Fruit fly (Drosophila melanogaster) whole organism, embryonic: ENCODE data around the gene RpL14.

Experiments used
- Antp ChIP-seq: fragments of 200-800 bp; sonication (Bioruptor generic); optimal IDR thresholded peaks from 3 replicates; lab custom pipeline; 2016; ENCODE audit warnings: missing biosample characterization, missing genetic modification characterization
- B-H1 ChIP-seq: fragments of 200-800 bp; sonication (Bioruptor generic); IDR thresholded peaks from 3 replicates; pipeline ENCODE4 v1.3.6; 2022; ENCODE audit warnings: missing biosample characterization, missing genetic modification characterization
- BEAF-32 ChIP-seq: fragments of 200-800 bp; sonication (Bioruptor generic); optimal IDR thresholded peaks from 3 replicates; lab custom pipeline; 2017; ENCODE audit warnings: missing biosample characterization, missing genetic modification characterization, mild to moderate bottlenecking, moderate library complexity, missing genetic modification reagents
- CG1024 ChIP-seq: fragments of 200-800 bp; sonication (Bioruptor generic); IDR thresholded peaks from 2 replicates; pipeline ENCODE4 v1.3.6; 2022; ENCODE audit warnings: missing biosample characterization, missing genetic modification characterization
- CG10462 ChIP-seq: fragments of 200-800 bp; sonication (Bioruptor generic); optimal IDR thresholded peaks from 2 replicates; lab custom pipeline; 2016; ENCODE audit warnings: missing biosample characterization, missing genetic modification characterization
- CG12104 ChIP-seq: fragments of 200-800 bp; sonication (Bioruptor generic); optimal IDR thresholded peaks from 3 replicates; lab custom pipeline; 2016; ENCODE audit warnings: missing biosample characterization, missing genetic modification characterization
- CG12219 ChIP-seq: fragments of 200-800 bp; sonication (Bioruptor generic); optimal IDR thresholded peaks from 3 replicates; lab custom pipeline; 2018; ENCODE audit warnings: missing biosample characterization, mild to moderate bottlenecking, missing genetic modification characterization
- CG12236 ChIP-seq: fragments of 200-800 bp; sonication (Bioruptor generic); optimal IDR thresholded peaks from 2 replicates; lab custom pipeline; 2016; ENCODE audit warnings: missing biosample characterization, missing genetic modification characterization
- CG12942 ChIP-seq: fragments of 200-800 bp; sonication (Bioruptor generic); optimal IDR thresholded peaks from 3 replicates; lab custom pipeline; 2016; ENCODE audit warnings: missing biosample characterization, missing genetic modification characterization
- CG13123 ChIP-seq: fragments of 200-800 bp; sonication (Bioruptor generic); optimal IDR thresholded peaks from 2 replicates; lab custom pipeline; 2016; ENCODE audit warnings: missing biosample characterization, missing genetic modification characterization
- CG13287 ChIP-seq: fragments of 200-800 bp; sonication (Bioruptor generic); IDR thresholded peaks from 2 replicates; pipeline ENCODE4 v1.3.6; 2022; ENCODE audit warnings: missing biosample characterization, missing genetic modification characterization; ENCODE audit not compliant: partially characterized antibody
- CG15269 ChIP-seq: fragments of 200-800 bp; sonication (Bioruptor generic); optimal IDR thresholded peaks from 2 replicates; lab custom pipeline; 2018; ENCODE audit warnings: missing biosample characterization, mild to moderate bottlenecking, missing genetic modification characterization, moderate library complexity
- CG2875 ChIP-seq: fragments of 200-800 bp; sonication (Bioruptor generic); optimal IDR thresholded peaks from 2 replicates; lab custom pipeline; 2017; ENCODE audit warnings: missing biosample characterization, mild to moderate bottlenecking, missing genetic modification characterization, missing genetic modification reagents
- CG30403 ChIP-seq: fragments of 200-800 bp; sonication (Bioruptor generic); optimal IDR thresholded peaks from 3 replicates; lab custom pipeline; 2016; ENCODE audit warnings: missing biosample characterization, missing genetic modification characterization
- CG30431 ChIP-seq: fragments of 200-800 bp; sonication (Bioruptor generic); optimal IDR thresholded peaks from 2 replicates; lab custom pipeline; 2017; ENCODE audit warnings: missing biosample characterization, missing genetic modification characterization
- CG3065 ChIP-seq: fragments of 200-800 bp; sonication (Bioruptor generic); optimal IDR thresholded peaks from 2 replicates; lab custom pipeline; 2016; ENCODE audit warnings: missing biosample characterization, missing genetic modification characterization
- CG34376 ChIP-seq: fragments of 200-800 bp; sonication (Bioruptor generic); optimal IDR thresholded peaks from 2 replicates; lab custom pipeline; 2018; ENCODE audit warnings: missing biosample characterization, mild to moderate bottlenecking, missing genetic modification characterization
- CG5245 ChIP-seq: fragments of 200-800 bp; sonication (Bioruptor generic); optimal IDR thresholded peaks from 3 replicates; lab custom pipeline; 2016; ENCODE audit warnings: missing biosample characterization, missing genetic modification characterization
- CG6683 ChIP-seq: fragments of 200-800 bp; sonication (Bioruptor generic); optimal IDR thresholded peaks from 2 replicates; lab custom pipeline; 2017; ENCODE audit warnings: missing biosample characterization, mild to moderate bottlenecking, missing genetic modification characterization, missing genetic modification reagents
- CG6765 ChIP-seq: fragments of 200-800 bp; sonication (Bioruptor generic); optimal IDR thresholded peaks from 3 replicates; lab custom pipeline; 2017; ENCODE audit warnings: missing biosample characterization, mild to moderate bottlenecking, missing genetic modification characterization
- CG8924 ChIP-seq: fragments of 200-800 bp; optimal IDR thresholded peaks from 3 replicates; lab custom pipeline; 2019; ENCODE audit warnings: missing biosample characterization, mild to moderate bottlenecking, missing genetic modification characterization, moderate library complexity
- CoRest ChIP-seq: fragments of 200-800 bp; sonication (Bioruptor generic); optimal IDR thresholded peaks from 3 replicates; lab custom pipeline; 2018; ENCODE audit warnings: missing biosample characterization, mild to moderate bottlenecking, missing genetic modification characterization, moderate library complexity
- D ChIP-seq, 2 experiments: fragments of 200-800 bp in 1 of 2; fragments of >200 bp in 1 of 2; sonication (Bioruptor generic) in 1 of 2; optimal IDR thresholded peaks; 2 replicates in 1 of 2; 3 replicates in 1 of 2; lab custom pipeline; 2017; ENCODE audit warnings: mild to moderate bottlenecking in 1 of 2, missing biosample characterization in 1 of 2, missing genetic modification characterization in 1 of 2, missing genetic modification reagents in 1 of 2
- Doc2 ChIP-seq: fragments of 200-800 bp; sonication (Bioruptor generic); IDR thresholded peaks from 2 replicates; pipeline ENCODE4 v1.3.6; 2022; ENCODE audit warnings: missing biosample characterization, missing genetic modification characterization
- Drgx ChIP-seq: fragments of 200-800 bp; sonication (Bioruptor generic); IDR thresholded peaks from 2 replicates; pipeline ENCODE4 v1.3.6; 2022; ENCODE audit warnings: missing biosample characterization, missing genetic modification characterization
- HmgD ChIP-seq: fragments of 200-800 bp; sonication (Bioruptor generic); optimal IDR thresholded peaks from 3 replicates; lab custom pipeline; 2016; ENCODE audit warnings: missing biosample characterization, missing genetic modification characterization
- Hmx ChIP-seq: fragments of 200-800 bp; sonication (Bioruptor generic); optimal IDR thresholded peaks from 2 replicates; lab custom pipeline; 2016; ENCODE audit warnings: missing biosample characterization, missing genetic modification characterization
- Hr78 ChIP-seq, 2 experiments: fragments of 200-800 bp in 1 of 2; fragments of >200 bp in 1 of 2; sonication (Bioruptor generic) in 1 of 2; optimal IDR thresholded peaks; 2 replicates each; lab custom pipeline; 2017 to 2019; ENCODE audit warnings: missing biosample characterization in 2 of 2, missing genetic modification characterization in 2 of 2, mild to moderate bottlenecking in 1 of 2, moderate library complexity in 1 of 2
- Lim3 ChIP-seq: fragments of 200-800 bp; sonication (Bioruptor generic); IDR thresholded peaks from 2 replicates; pipeline ENCODE4 v1.3.6; 2022; ENCODE audit warnings: missing biosample characterization, missing genetic modification characterization
- Mrtf ChIP-seq: fragments of 200-800 bp; sonication (Bioruptor generic); IDR thresholded peaks from 3 replicates; pipeline ENCODE4 v1.3.6; 2022; ENCODE audit warnings: missing biosample characterization, missing genetic modification characterization
- Neu2 ChIP-seq: fragments of 200-800 bp; sonication (Bioruptor generic); optimal IDR thresholded peaks from 3 replicates; lab custom pipeline; 2016; ENCODE audit warnings: missing biosample characterization, missing genetic modification characterization, borderline replicate concordance
- Ssrp ChIP-seq: fragments of 200-800 bp; sonication (Bioruptor generic); optimal IDR thresholded peaks from 2 replicates; lab custom pipeline; 2018; ENCODE audit warnings: missing biosample characterization, mild to moderate bottlenecking, missing genetic modification characterization, moderate library complexity
- Stat92E ChIP-seq, 3 experiments: fragments of >200 bp in 2 of 3; fragments of 200-800 bp in 1 of 3; sonication (Bioruptor generic) in 1 of 3; optimal IDR thresholded peaks; 2 replicates each; lab custom pipeline; 2017 to 2019; ENCODE audit warnings: missing biosample characterization in 3 of 3, missing genetic modification characterization in 3 of 3, mild to moderate bottlenecking in 1 of 3, moderate library complexity in 1 of 3
- cad ChIP-seq: fragments of >200 bp; optimal IDR thresholded peaks from 2 replicates; lab custom pipeline; 2017; ENCODE audit warnings: missing biosample characterization, missing genetic modification characterization
- cwo ChIP-seq: fragments of 200-800 bp; sonication (Bioruptor generic); optimal IDR thresholded peaks from 3 replicates; lab custom pipeline; 2017; ENCODE audit warnings: missing biosample characterization, missing genetic modification characterization, mild to moderate bottlenecking, moderate library complexity, missing genetic modification reagents
- dan ChIP-seq: fragments of 200-800 bp; sonication (Bioruptor generic); IDR thresholded peaks from 2 replicates; pipeline ENCODE4 v1.3.6; 2022; ENCODE audit warnings: missing biosample characterization, missing genetic modification characterization
- dmrt11E ChIP-seq: fragments of 200-800 bp; sonication (Bioruptor generic); optimal IDR thresholded peaks from 3 replicates; lab custom pipeline; 2018; ENCODE audit warnings: missing biosample characterization, mild to moderate bottlenecking, missing genetic modification characterization, moderate library complexity
- fd3F ChIP-seq: fragments of 200-800 bp; sonication (Bioruptor generic); optimal IDR thresholded peaks from 2 replicates; lab custom pipeline; 2018; ENCODE audit warnings: missing biosample characterization, mild to moderate bottlenecking, missing genetic modification characterization, moderate library complexity
- fu2 ChIP-seq: fragments of 200-800 bp; sonication (Bioruptor generic); optimal IDR thresholded peaks from 2 replicates; lab custom pipeline; 2016; ENCODE audit warnings: missing biosample characterization, missing genetic modification characterization
- gsb-n ChIP-seq: fragments of 200-800 bp; sonication (Bioruptor generic); optimal IDR thresholded peaks from 3 replicates; lab custom pipeline; 2018; ENCODE audit warnings: missing biosample characterization, mild to moderate bottlenecking, missing genetic modification characterization
- gt ChIP-seq: fragments of 200-800 bp; sonication (Bioruptor generic); IDR thresholded peaks from 2 replicates; pipeline ENCODE4 v1.3.6; 2022; ENCODE audit warnings: missing biosample characterization, missing genetic modification characterization
- sd ChIP-seq: fragments of 200-800 bp; sonication (Bioruptor generic); optimal IDR thresholded peaks from 3 replicates; lab custom pipeline; 2018; ENCODE audit warnings: missing biosample characterization, mild to moderate bottlenecking, missing genetic modification characterization, moderate library complexity
- slou ChIP-seq: fragments of 200-800 bp; sonication (Bioruptor generic); optimal IDR thresholded peaks from 3 replicates; lab custom pipeline; 2016; ENCODE audit warnings: missing biosample characterization, missing genetic modification characterization
- slp2 ChIP-seq: fragments of 200-800 bp; sonication (Bioruptor generic); optimal IDR thresholded peaks from 2 replicates; lab custom pipeline; 2016; ENCODE audit warnings: missing biosample characterization, missing genetic modification characterization
- stc ChIP-seq: fragments of 200-800 bp; sonication (Bioruptor generic); IDR thresholded peaks from 2 replicates; pipeline ENCODE4 v1.3.6; 2022; ENCODE audit warnings: missing biosample characterization, missing genetic modification characterization
- trh ChIP-seq: fragments of 200-800 bp; sonication (Bioruptor generic); optimal IDR thresholded peaks from 2 replicates; lab custom pipeline; 2016; ENCODE audit warnings: missing biosample characterization, missing genetic modification characterization
- tup ChIP-seq: fragments of 200-800 bp; sonication (Bioruptor generic); optimal IDR thresholded peaks from 2 replicates; lab custom pipeline; 2016; ENCODE audit warnings: missing biosample characterization, mild to moderate bottlenecking, missing genetic modification characterization, moderate library complexity
- wek ChIP-seq: fragments of 200-800 bp; sonication (Bioruptor generic); optimal IDR thresholded peaks from 3 replicates; lab custom pipeline; 2018; ENCODE audit warnings: missing biosample characterization, mild to moderate bottlenecking, missing genetic modification characterization, moderate library complexity
- wor ChIP-seq: fragments of 200-800 bp; sonication (Bioruptor generic); IDR thresholded peaks from 2 replicates; pipeline ENCODE4 v1.3.6; 2022; ENCODE audit warnings: missing biosample characterization, missing genetic modification characterization
- yki ChIP-seq: fragments of >200 bp; optimal IDR thresholded peaks from 3 replicates; lab custom pipeline; 2018

The RpL14 gene

dm6 chr3L:8633614-8634325 lies 33.0 kb downstream of the RpL14 start, which contains the start of gene Cdc6 (continued):
- TF ChIP-seq Hmx (GFP tag; lab: Kevin White, UChicago): no peak
- TF ChIP-seq CG1024 (GFP tag; lab: Robert Waterston, UW): no peak
- no peak for TF ChIP-seq dan (GFP tag; lab: Robert Waterston, UW)
- no peak for TF ChIP-seq CG6683
- TF ChIP-seq gt (GFP tag; lab: Robert Waterston, UW): no peak
- no peak for TF ChIP-seq Antp (GFP tag; lab: Kevin White, UChicago)
- TF ChIP-seq CG34376: no peak
- TF ChIP-seq CG10462: no peak
- no peak for TF ChIP-seq wor (GFP tag; lab: Robert Waterston, UW)
- no peak for TF ChIP-seq CG12219 (GFP tag; lab: Kevin White, UChicago)
- TF ChIP-seq CG30431 (GFP tag; lab: Kevin White, UChicago): no peak
- TF ChIP-seq D (optimal IDR thresholded peaks at IDR 0.05; lab: Kevin White, UChicago): no peak
- no peak for TF ChIP-seq D (GFP tag; optimal IDR thresholded peaks at IDR 0.05; lab: Kevin White, UChicago)
- TF ChIP-seq CG15269 (tag; lab: Kevin White, UChicago): no peak
- TF ChIP-seq CG5245: no peak
- TF ChIP-seq slou (GFP tag; lab: Kevin White, UChicago): no peak
- TF ChIP-seq gsb-n (tag; lab: Kevin White, UChicago): peak; percentile 58
- TF ChIP-seq trh: no peak
- no peak for TF ChIP-seq slp2 (GFP tag; lab: Kevin White, UChicago)
- no peak for TF ChIP-seq CG12942
- TF ChIP-seq fu2: no peak
- no peak for TF ChIP-seq CG3065 (GFP tag; lab: Kevin White, UChicago)
- no peak for TF ChIP-seq tup
- no peak for TF ChIP-seq CG12104 (GFP tag; lab: Kevin White, UChicago)
- TF ChIP-seq cad (GFP tag; lab: Kevin White, UChicago): no peak
- TF ChIP-seq fd3F (GFP tag; lab: Kevin White, UChicago): no peak
- TF ChIP-seq Drgx: no peak
- no peak for TF ChIP-seq B-H1 (GFP tag; lab: Robert Waterston, UW)
- no peak for TF ChIP-seq CoRest (tag; lab: Kevin White, UChicago)
- TF ChIP-seq stc (GFP tag; lab: Robert Waterston, UW): no peak
- TF ChIP-seq CG30403 (GFP tag; lab: Kevin White, UChicago): no peak
- no peak for TF ChIP-seq HmgD
- no peak for TF ChIP-seq cwo (GFP tag; lab: Kevin White, UChicago)
- TF ChIP-seq Neu2 (GFP tag; lab: Kevin White, UChicago): no peak
- no peak for TF ChIP-seq CG12236 (GFP tag; lab: Kevin White, UChicago)
- peak; percentile 53 for TF ChIP-seq CG13287 (GFP tag; lab: Robert Waterston, UW)
- no peak for TF ChIP-seq CG13123 (GFP tag; lab: Kevin White, UChicago)
- TF ChIP-seq Doc2: no peak
- no peak for TF ChIP-seq Lim3 (GFP tag; lab: Robert Waterston, UW)
- no peak for TF ChIP-seq yki
- TF ChIP-seq CG2875 (GFP tag; lab: Kevin White, UChicago): no peak
- peak; percentile 46 for TF ChIP-seq BEAF-32 (GFP tag; lab: Kevin White, UChicago)
- peak in 1 of 2 experiments; percentile 4 for TF ChIP-seq Hr78 (GFP tag; optimal IDR thresholded peaks at IDR 0.05; lab: Kevin White, UChicago)
- no peak for TF ChIP-seq wek (GFP tag; lab: Kevin White, UChicago)
- no peak for TF ChIP-seq Ssrp (tag; lab: Kevin White, UChicago)
- no peak for TF ChIP-seq CG6765 (GFP tag; lab: Kevin White, UChicago)
- TF ChIP-seq Mrtf (GFP tag; lab: Robert Waterston, UW): no peak
- no peak for TF ChIP-seq CG8924 (tag; lab: Kevin White, UChicago)
- TF ChIP-seq sd (tag; lab: Kevin White, UChicago): no peak
- TF ChIP-seq Stat92E (GFP tag; optimal IDR thresholded peaks at IDR 0.05; lab: Kevin White, UChicago): peak in 1 of 3 experiments; percentile 46
- no peak for TF ChIP-seq dmrt11E (tag; lab: Kevin White, UChicago)
